Comparison of ENCODE assay signal across 1 fruit fly cellular context in the genomic region with DNA sequence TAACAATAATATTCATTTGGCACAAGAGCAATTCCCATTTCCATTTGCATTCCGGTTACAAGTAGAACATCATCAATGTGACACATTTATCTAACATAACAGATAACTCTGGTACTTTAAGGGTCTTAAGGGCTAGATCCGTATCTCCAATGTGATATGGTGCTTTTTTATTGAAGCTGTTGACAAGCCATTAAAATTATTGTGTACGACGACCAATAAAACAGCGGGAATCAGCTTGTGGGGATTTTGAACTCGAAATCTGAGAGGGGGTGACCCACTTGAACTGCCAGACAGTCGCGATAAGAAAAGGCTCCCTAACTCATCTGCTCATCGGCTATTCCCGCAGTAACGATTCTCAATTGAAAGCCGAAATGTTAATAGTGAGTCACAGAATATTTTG.
TF ChIP-seq lines count a peak whose summit lies in the region.

No protein-coding gene starts in this region.

TF ChIP-seq in whole organism, embryonic, 481 proteins besides CTCF, POLR2A, EP300 and RAD21 (continued from another document):
- TF ChIP-seq prd (optimal IDR thresholded peaks at IDR 0.05; lab: Kevin White, UChicago) (no peak), prd (GFP tag; IDR thresholded peaks at IDR 0.05; lab: Robert Waterston, UW) (no peak), PHDP (tag; optimal IDR thresholded peaks at IDR 0.05; lab: Kevin White, UChicago) (peak; percentile 55), al (GFP tag; IDR thresholded peaks at IDR 0.05; lab: Robert Waterston, UW) (no peak), CG12391 (tag; optimal IDR thresholded peaks at IDR 0.05; lab: Kevin White, UChicago) (no peak), B-H1 (GFP tag; IDR thresholded peaks at IDR 0.05; lab: Robert Waterston, UW) (no peak), pum (GFP tag; optimal IDR thresholded peaks at IDR 0.05; lab: Kevin White, UChicago) (no peak), trh (GFP tag; optimal IDR thresholded peaks at IDR 0.05; lab: Kevin White, UChicago) (no peak), CG8281 (tag; optimal IDR thresholded peaks at IDR 0.05; lab: Kevin White, UChicago) (peak; percentile 14), fru (optimal IDR thresholded peaks at IDR 0.05; lab: Kevin White, UChicago) (no peak), tio (GFP tag; optimal IDR thresholded peaks at IDR 0.05; lab: Kevin White, UChicago) (no peak), BtbVII (GFP tag; optimal IDR thresholded peaks at IDR 0.05; lab: Kevin White, UChicago) (peak; percentile 18), CG31388 (GFP tag; optimal IDR thresholded peaks at IDR 0.05; lab: Kevin White, UChicago) (no peak), CG17359 (tag; optimal IDR thresholded peaks at IDR 0.05; lab: Kevin White, UChicago) (no peak), Hr78 (GFP tag; optimal IDR thresholded peaks at IDR 0.05; lab: Kevin White, UChicago) (peak in 1 of 2 experiments; percentile 86), stwl (tag; optimal IDR thresholded peaks at IDR 0.05; lab: Kevin White, UChicago) (no peak), zen (tag; optimal IDR thresholded peaks at IDR 0.05; lab: Kevin White, UChicago) (no peak), kni (GFP tag; optimal IDR thresholded peaks at IDR 0.05; lab: Kevin White, UChicago) (no peak), yki (optimal IDR thresholded peaks at IDR 0.05; lab: Kevin White, UChicago) (no peak), HLH54F (GFP tag; optimal IDR thresholded peaks at IDR 0.05; lab: Kevin White, UChicago) (no peak), Dfd (GFP tag; optimal IDR thresholded peaks at IDR 0.05; lab: Kevin White, UChicago) (no peak), CG18619 (GFP tag; optimal IDR thresholded peaks at IDR 0.05; lab: Kevin White, UChicago) (no peak), Dek (tag; optimal IDR thresholded peaks at IDR 0.05; lab: Kevin White, UChicago) (no peak), HmgZ (tag; optimal IDR thresholded peaks at IDR 0.05; lab: Kevin White, UChicago) (no peak), CG12155 (GFP tag; optimal IDR thresholded peaks at IDR 0.05; lab: Kevin White, UChicago) (no peak), CG14860 (GFP tag; IDR thresholded peaks at IDR 0.05; lab: Robert Waterston, UW; ENCODE audit: partially characterized antibody) (no peak), bab2 (GFP tag; optimal IDR thresholded peaks at IDR 0.05; lab: Kevin White, UChicago) (no peak), CG4404 (GFP tag; IDR thresholded peaks at IDR 0.05; lab: Robert Waterston, UW) (no peak), crp (GFP tag; optimal IDR thresholded peaks at IDR 0.05; lab: Kevin White, UChicago) (no peak), en (GFP tag; optimal IDR thresholded peaks at IDR 0.05; lab: Kevin White, UChicago) (no peak), p53 (GFP tag; optimal IDR thresholded peaks at IDR 0.05; lab: Kevin White, UChicago) (no peak), sob (GFP tag; IDR thresholded peaks at IDR 0.05; lab: Robert Waterston, UW) (0 out of 2 replicates have a peak, but pooled peaks have one; percentile 7), CG18262 (tag; optimal IDR thresholded peaks at IDR 0.05; lab: Kevin White, UChicago) (no peak), Drgx (GFP tag; IDR thresholded peaks at IDR 0.05; lab: Robert Waterston, UW) (no peak), CG13894 (tag; optimal IDR thresholded peaks at IDR 0.05; lab: Kevin White, UChicago) (peak; percentile 63), CG8924 (tag; optimal IDR thresholded peaks at IDR 0.05; lab: Kevin White, UChicago) (no peak)
TF ChIP-seq in whole organism, embryonic: peak in this region for 27.
